Worm (Caenorhabditis elegans): Measurements from ENCODE around the gene C35A5.6.

- TF ChIP-seq med-1 (GFP tag; optimal IDR thresholded peaks at IDR 0.05; ENCODE audit: insufficient read depth) (no peak), flt-1 (GFP tag; IDR thresholded peaks at IDR 0.05) (no peak)
Observed at ce11 chrV:10496733-10497132, 12.2 kb upstream of the C35A5.6 start, which contains the start of gene C35A5.4.

All from whole organism, midembryonic.